Worm (Caenorhabditis elegans) whole organism, young adult: ENCODE measurements around the gene F53F4.1.
A peak's percentile ranks its signal among the peaks of the same experiment; 100 is the strongest.

ENCODE experiments used
- B0019.2 ChIP-seq: fragments of 200-800 bp; sonication (Bioruptor generic); conservative IDR thresholded peaks from 2 replicates; pipeline ENCODE4 v1.3.6; 2022; ENCODE audit warnings: missing genetic modification reagents, missing genetic modification characterization, missing compliant biosample characterization
- C06A6.2 ChIP-seq: fragments of 200-800 bp; sonication (Bioruptor generic); conservative IDR thresholded peaks from 2 replicates; pipeline ENCODE4 v1.3.6; 2022; ENCODE audit warnings: missing genetic modification characterization, missing compliant biosample characterization
- C17E4.6 ChIP-seq: fragments of 200-800 bp; sonication (Bioruptor generic); IDR thresholded peaks from 2 replicates; pipeline ENCODE4 v1.3.6; 2022; ENCODE audit warnings: missing genetic modification reagents, missing genetic modification characterization, missing compliant biosample characterization
- D2030.7 ChIP-seq: fragments of 200-800 bp; sonication (Bioruptor generic); IDR thresholded peaks from 2 replicates; pipeline ENCODE4 v1.3.6; 2022; ENCODE audit warnings: missing genetic modification reagents, missing genetic modification characterization, missing compliant biosample characterization
- F33H1.4 ChIP-seq: fragments of 200-800 bp; sonication (Bioruptor generic); IDR thresholded peaks from 2 replicates; pipeline ENCODE4 v1.3.6; 2022; ENCODE audit warnings: missing genetic modification reagents, missing genetic modification characterization, missing compliant biosample characterization
- F37B4.10 ChIP-seq: fragments of 200-800 bp; sonication (Bioruptor generic); IDR thresholded peaks from 2 replicates; pipeline ENCODE4 v1.3.6; 2022; ENCODE audit warnings: missing genetic modification characterization, missing compliant biosample characterization
- F49E8.2 ChIP-seq: sonication (generic microtip); optimal IDR thresholded peaks from 3 replicates; lab custom pipeline; 2017; ENCODE audit warnings: missing genetic modification characterization, mild to moderate bottlenecking, missing compliant biosample characterization, antibody characterized with exemption, moderate library complexity; ENCODE audit not compliant: insufficient read depth
- F57A8.1 ChIP-seq: fragments of 200-800 bp; sonication (Bioruptor generic); optimal IDR thresholded peaks from 2 replicates; lab custom pipeline; 2018; ENCODE audit warnings: mild to moderate bottlenecking, missing genetic modification characterization, moderate library complexity, missing compliant biosample characterization
- F57C9.4 ChIP-seq: sonication (generic microtip); optimal IDR thresholded peaks from 2 replicates; lab custom pipeline; 2017; ENCODE audit warnings: mild to moderate bottlenecking, missing genetic modification characterization, missing compliant biosample characterization
- K11D2.4 ChIP-seq: fragments of 200-800 bp; sonication (Bioruptor generic); IDR thresholded peaks from 2 replicates; pipeline ENCODE4 v1.3.6; 2022; ENCODE audit warnings: missing genetic modification reagents, missing genetic modification characterization, missing compliant biosample characterization
- K12H6.12 ChIP-seq: fragments of 200-800 bp; sonication (Bioruptor generic); optimal IDR thresholded peaks from 2 replicates; lab custom pipeline; 2018; ENCODE audit warnings: mild to moderate bottlenecking, missing genetic modification characterization, missing compliant biosample characterization
- Y53F4B.3 ChIP-seq: fragments of 200-800 bp; sonication (Bioruptor generic); IDR thresholded peaks from 2 replicates; pipeline ENCODE4 v1.3.6; 2022; ENCODE audit warnings: missing genetic modification reagents, missing genetic modification characterization, missing compliant biosample characterization
- Y53G8AR.9 ChIP-seq: fragments of 200-800 bp; sonication (Bioruptor generic); conservative IDR thresholded peaks from 2 replicates; pipeline ENCODE4 v1.3.6; 2022; ENCODE audit warnings: missing genetic modification reagents, missing genetic modification characterization, missing compliant biosample characterization
- Y56A3A.18 ChIP-seq: fragments of 200-800 bp; sonication (Bioruptor generic); IDR thresholded peaks from 2 replicates; pipeline ENCODE4 v1.3.6; 2022; ENCODE audit warnings: missing genetic modification reagents, missing genetic modification characterization, missing compliant biosample characterization
- ZK185.1 ChIP-seq: sonication (generic microtip); optimal IDR thresholded peaks from 2 replicates; lab custom pipeline; 2016; ENCODE audit warnings: mild to moderate bottlenecking, missing genetic modification characterization, missing compliant biosample characterization; ENCODE audit not compliant: poor library complexity, severe bottlenecking
- ama-1 ChIP-seq, 3 experiments: fragments of 150-350 bp in 1 of 3; sonication (generic microtip) in 2 of 3; optimal IDR thresholded peaks; 2 replicates each; lab custom pipeline; 2014 to 2018; ENCODE audit warnings: missing biosample characterization in 2 of 3, missing genetic modification characterization in 2 of 3, missing genetic modification reagents in 2 of 3
- ceh-27 ChIP-seq: fragments of 200-800 bp; sonication (Bioruptor generic); optimal IDR thresholded peaks from 2 replicates; lab custom pipeline; 2018; ENCODE audit warnings: mild to moderate bottlenecking, missing genetic modification characterization, moderate library complexity, missing compliant biosample characterization
- ceh-40 ChIP-seq: fragments of 200-800 bp; sonication (Bioruptor generic); IDR thresholded peaks from 2 replicates; pipeline ENCODE4 v1.3.6; 2022; ENCODE audit warnings: missing genetic modification characterization, missing compliant biosample characterization
- chd-7 ChIP-seq: sonication (generic microtip); optimal IDR thresholded peaks from 2 replicates; lab custom pipeline; 2016; ENCODE audit warnings: mild to moderate bottlenecking, missing genetic modification characterization, moderate library complexity, missing compliant biosample characterization
- die-1 ChIP-seq: sonication (generic microtip); optimal IDR thresholded peaks from 2 replicates; lab custom pipeline; 2016; ENCODE audit warnings: missing genotype, mild to moderate bottlenecking, missing genetic modification characterization, missing compliant biosample characterization
- dox-1 ChIP-seq: fragments of 200-800 bp; sonication (Bioruptor generic); IDR thresholded peaks from 2 replicates; pipeline ENCODE4 v1.3.6; 2022; ENCODE audit warnings: missing genetic modification reagents, missing genetic modification characterization, missing compliant biosample characterization
- dpff-1 ChIP-seq: sonication (generic microtip); optimal IDR thresholded peaks from 2 replicates; lab custom pipeline; 2017; ENCODE audit warnings: mild to moderate bottlenecking, missing genetic modification characterization, missing compliant biosample characterization
- dpl-1 ChIP-seq: fragments of 150-350 bp; optimal IDR thresholded peaks from 2 replicates; lab custom pipeline; 2014; ENCODE audit warnings: missing biosample characterization, missing genetic modification reagents, missing genetic modification characterization
- efl-1 ChIP-seq: fragments of 150-350 bp; optimal IDR thresholded peaks from 2 replicates; lab custom pipeline; 2014; ENCODE audit warnings: missing biosample characterization, missing genetic modification reagents, missing genetic modification characterization
- fkh-3 ChIP-seq: sonication (generic microtip); optimal IDR thresholded peaks from 2 replicates; lab custom pipeline; 2016; ENCODE audit warnings: mild to moderate bottlenecking, missing genetic modification characterization, missing compliant biosample characterization
- him-1 ChIP-seq: sonication (generic microtip); optimal IDR thresholded peaks from 2 replicates; lab custom pipeline; 2016; ENCODE audit warnings: missing genotype, missing genetic modification reagents, missing genetic modification characterization, missing compliant biosample characterization
- hlh-26 ChIP-seq: fragments of 200-800 bp; sonication (Bioruptor generic); conservative IDR thresholded peaks from 2 replicates; pipeline ENCODE4 v1.3.6; 2022; ENCODE audit warnings: missing genetic modification reagents, missing genetic modification characterization, missing compliant biosample characterization
- hmg-1.2 ChIP-seq: fragments of 200-800 bp; sonication (Bioruptor generic); IDR thresholded peaks from 2 replicates; pipeline ENCODE4 v1.3.6; 2022; ENCODE audit warnings: missing genetic modification reagents, missing genetic modification characterization, missing compliant biosample characterization
- hmg-20 ChIP-seq: fragments of 200-800 bp; sonication (Bioruptor generic); IDR thresholded peaks from 2 replicates; pipeline ENCODE4 v1.3.6; 2022; ENCODE audit warnings: missing genetic modification reagents, missing genetic modification characterization, missing compliant biosample characterization
- lag-1 ChIP-seq: fragments of 200-800 bp; sonication (Bioruptor generic); IDR thresholded peaks from 2 replicates; pipeline ENCODE4 v1.3.6; 2022; ENCODE audit warnings: missing genetic modification reagents, missing genetic modification characterization, missing compliant biosample characterization
- let-526 ChIP-seq: fragments of 200-800 bp; sonication (Bioruptor generic); IDR thresholded peaks from 2 replicates; pipeline ENCODE4 v1.3.6; 2022; ENCODE audit warnings: missing genetic modification reagents, missing genetic modification characterization, missing compliant biosample characterization
- lsl-1 ChIP-seq: fragments of 200-800 bp; sonication (Bioruptor generic); optimal IDR thresholded peaks from 2 replicates; lab custom pipeline; 2018; ENCODE audit warnings: mild to moderate bottlenecking, missing genetic modification characterization, moderate library complexity, missing compliant biosample characterization
- madf-8 ChIP-seq: fragments of 200-800 bp; sonication (Bioruptor generic); conservative IDR thresholded peaks from 2 replicates; pipeline ENCODE4 v1.3.6; 2022; ENCODE audit warnings: missing genetic modification reagents, missing genetic modification characterization, missing compliant biosample characterization
- mes-4 ChIP-seq: sonication (generic microtip); optimal IDR thresholded peaks from 2 replicates; lab custom pipeline; 2016; ENCODE audit warnings: missing genotype, missing genetic modification characterization, missing compliant biosample characterization
- mxl-1 ChIP-seq: sonication (generic microtip); optimal IDR thresholded peaks from 2 replicates; lab custom pipeline; 2016; ENCODE audit warnings: missing genetic modification characterization, missing compliant biosample characterization
- nfya-2 ChIP-seq: fragments of 200-800 bp; sonication (Bioruptor generic); IDR thresholded peaks from 2 replicates; pipeline ENCODE4 v1.3.6; 2022; ENCODE audit warnings: missing genetic modification reagents, missing genetic modification characterization, missing compliant biosample characterization
- nhr-120 ChIP-seq: fragments of 200-800 bp; sonication (Bioruptor generic); IDR thresholded peaks from 2 replicates; pipeline ENCODE4 v1.3.6; 2022; ENCODE audit warnings: missing genetic modification characterization, missing compliant biosample characterization
- nhr-27 ChIP-seq: fragments of 200-800 bp; sonication (Bioruptor generic); optimal IDR thresholded peaks from 2 replicates; lab custom pipeline; 2018; ENCODE audit warnings: mild to moderate bottlenecking, missing genetic modification characterization, moderate library complexity, missing compliant biosample characterization
- pha-4 ChIP-seq: fragments of 150-350 bp; sonication (generic microtip); optimal IDR thresholded peaks from 2 replicates; lab custom pipeline; 2014; ENCODE audit warnings: missing biosample characterization, missing genetic modification reagents, missing genetic modification characterization
- rcor-1 ChIP-seq: fragments of 200-800 bp; sonication (Bioruptor generic); IDR thresholded peaks from 2 replicates; pipeline ENCODE4 v1.3.6; 2022; ENCODE audit warnings: missing genetic modification reagents, missing genetic modification characterization, missing compliant biosample characterization
- sdz-38 ChIP-seq: sonication (generic microtip); optimal IDR thresholded peaks from 2 replicates; lab custom pipeline; 2016; ENCODE audit warnings: missing genotype, missing genetic modification characterization, missing compliant biosample characterization
- sea-2 ChIP-seq: fragments of 200-800 bp; sonication (Bioruptor generic); IDR thresholded peaks from 2 replicates; pipeline ENCODE4 v1.3.6; 2022; ENCODE audit warnings: missing genetic modification characterization, missing compliant biosample characterization
- snpc-1.1 ChIP-seq: sonication (generic microtip); optimal IDR thresholded peaks from 2 replicates; lab custom pipeline; 2017; ENCODE audit warnings: missing genetic modification characterization, mild to moderate bottlenecking, missing compliant biosample characterization, antibody characterized with exemption, moderate library complexity, missing genotype, missing genetic modification reagents; ENCODE audit not compliant: insufficient read depth
- snpc-4 ChIP-seq, 5 experiments: fragments of 150-350 bp in 1 of 5; sonication (generic microtip) in 4 of 5; optimal IDR thresholded peaks; 2 replicates each; lab custom pipeline; 2014 to 2018; ENCODE audit warnings: missing genetic modification characterization in 5 of 5, missing biosample characterization in 3 of 5, antibody characterized with exemption in 2 of 5, mild to moderate bottlenecking in 2 of 5, missing compliant biosample characterization in 2 of 5, missing genotype in 2 of 5, moderate library complexity in 2 of 5, missing genetic modification reagents in 1 of 5
- somi-1 ChIP-seq: fragments of 200-800 bp; sonication (Bioruptor generic); optimal IDR thresholded peaks from 2 replicates; lab custom pipeline; 2018; ENCODE audit warnings: mild to moderate bottlenecking, missing genetic modification characterization, missing compliant biosample characterization
- xnd-1 ChIP-seq: sonication (generic microtip); optimal IDR thresholded peaks from 2 replicates; lab custom pipeline; 2016; ENCODE audit warnings: missing genotype, missing genetic modification reagents, missing genetic modification characterization, missing compliant biosample characterization
- zfh-2 ChIP-seq: fragments of 200-800 bp; sonication (Bioruptor generic); conservative IDR thresholded peaks from 2 replicates; pipeline ENCODE4 v1.3.6; 2022; ENCODE audit warnings: missing genetic modification reagents, missing genetic modification characterization, missing compliant biosample characterization

F53F4.1 gene

ce11 chrV:13556746-13557145 lies 27.8 kb upstream of the F53F4.1 start, which contains the start of gene cav-2 (continued):
- peak; percentile 80 for TF ChIP-seq dpl-1 (GFP tag; lab: Kevin White, UChicago)
- TF ChIP-seq F57A8.1: no peak
- no peak for TF ChIP-seq pha-4
- TF ChIP-seq F49E8.2 (tag; lab: Kevin White, UChicago): no peak
- no peak for TF ChIP-seq mes-4 (tag; lab: Kevin White, UChicago)
- no peak for TF ChIP-seq F57C9.4 (tag; lab: Kevin White, UChicago)
- no peak for TF ChIP-seq ama-1 (optimal IDR thresholded peaks at IDR 0.05; lab: Kevin White, UChicago)
- TF ChIP-seq ama-1 (GFP tag; optimal IDR thresholded peaks at IDR 0.05; lab: Kevin White, UChicago): no peak
- TF ChIP-seq dpff-1 (tag; lab: Kevin White, UChicago): no peak
- no peak for TF ChIP-seq Y53G8AR.9 (GFP tag; lab: Robert Waterston, UW)
- TF ChIP-seq ceh-40 (GFP tag; lab: Robert Waterston, UW): no peak
- peak; percentile 44 for TF ChIP-seq F33H1.4
- peak; percentile 83 for TF ChIP-seq dox-1 (GFP tag; lab: Robert Waterston, UW)
- no peak for TF ChIP-seq snpc-1.1 (tag; lab: Kevin White, UChicago)
- no peak for TF ChIP-seq hlh-26
- no peak for TF ChIP-seq fkh-3 (tag; lab: Kevin White, UChicago)
- TF ChIP-seq hmg-20 (GFP tag; lab: Robert Waterston, UW): peak; percentile 66; the same call in 1 of the 2 replicates
- peak; percentile 45 for TF ChIP-seq madf-8 (GFP tag; lab: Robert Waterston, UW)
- TF ChIP-seq C06A6.2 (GFP tag; lab: Robert Waterston, UW): 0 out of 2 replicates have a peak, but pooled peaks have one; percentile 28
- 0 out of 2 replicates have a peak, but pooled peaks have one; percentile 66 for TF ChIP-seq lag-1 (GFP tag; lab: Robert Waterston, UW)
- TF ChIP-seq somi-1 (GFP tag; lab: Kevin White, UChicago): no peak
- TF ChIP-seq mxl-1: no peak
- no peak for TF ChIP-seq die-1
- no peak for TF ChIP-seq B0019.2 (GFP tag; lab: Robert Waterston, UW)
- TF ChIP-seq rcor-1: peak; percentile 71
- TF ChIP-seq Y53F4B.3 (GFP tag; lab: Robert Waterston, UW): no peak
- TF ChIP-seq let-526 (GFP tag; lab: Robert Waterston, UW): peak; percentile 78
- no peak for TF ChIP-seq nfya-2 (GFP tag; lab: Robert Waterston, UW)
- peak; percentile 57 for TF ChIP-seq nhr-27 (tag; lab: Kevin White, UChicago)
- TF ChIP-seq ceh-27 (GFP tag; lab: Kevin White, UChicago): peak; percentile 92
- peak; percentile 33 for TF ChIP-seq hmg-1.2
- TF ChIP-seq K11D2.4 (GFP tag; lab: Robert Waterston, UW): no peak
- 0 out of 2 replicates have a peak, but pooled peaks have one; percentile 53 for TF ChIP-seq nhr-120 (GFP tag; lab: Robert Waterston, UW)
- TF ChIP-seq him-1 (tag; lab: Kevin White, UChicago): peak; percentile 61
- no peak for TF ChIP-seq C17E4.6 (GFP tag; lab: Robert Waterston, UW)
- peak; percentile 4 for TF ChIP-seq xnd-1 (tag; lab: Kevin White, UChicago)
- TF ChIP-seq efl-1 (GFP tag; lab: Kevin White, UChicago): peak; percentile 74
- no peak for TF ChIP-seq F37B4.10 (GFP tag; lab: Robert Waterston, UW)
- no peak for TF ChIP-seq snpc-4 (GFP tag; optimal IDR thresholded peaks at IDR 0.05; lab: Kevin White, UChicago)
- TF ChIP-seq snpc-4 (tag; optimal IDR thresholded peaks at IDR 0.05; lab: Kevin White, UChicago): peak in 2 of 4 experiments; percentile 40 to 78

ce11 chrV:13559978-13560377 lies 24.6 kb upstream of the F53F4.1 start, which contains the start of gene C56A3.8:
Gene C56A3.8 (plus strand): TSS chrV:13560278.
- TF ChIP-seq snpc-4 (GFP tag; optimal IDR thresholded peaks at IDR 0.05; lab: Kevin White, UChicago) (no peak), snpc-4 (tag; optimal IDR thresholded peaks at IDR 0.05; lab: Kevin White, UChicago) (no peak), K12H6.12 (no peak), sea-2 (GFP tag; lab: Robert Waterston, UW) (no peak), ceh-40 (GFP tag; lab: Robert Waterston, UW) (no peak), pha-4 (no peak), chd-7 (tag; lab: Kevin White, UChicago) (no peak), Y56A3A.18 (GFP tag; lab: Robert Waterston, UW) (no peak), D2030.7 (GFP tag; lab: Robert Waterston, UW) (peak; percentile 38; the same call in 1 of the 2 replicates), him-1 (tag; lab: Kevin White, UChicago) (no peak), let-526 (GFP tag; lab: Robert Waterston, UW) (no peak), sdz-38 (tag; lab: Kevin White, UChicago) (no peak), lsl-1 (GFP tag; lab: Kevin White, UChicago) (peak; percentile 84), zfh-2 (GFP tag; lab: Robert Waterston, UW) (no peak), Y53F4B.3 (GFP tag; lab: Robert Waterston, UW) (no peak), ZK185.1 (tag; lab: Kevin White, UChicago) (no peak)
